Worm (Caenorhabditis elegans) whole organism, L4 larva: Measurements from ENCODE around the gene C05E4.12.
A peak's percentile ranks its signal among the peaks of the same experiment; 100 is the strongest.

Source experiments
- F10B5.3 ChIP-seq: sonication (generic microtip); optimal IDR thresholded peaks from 2 replicates; lab custom pipeline; 2016; ENCODE audit warnings: mild to moderate bottlenecking, missing genetic modification characterization, missing compliant biosample characterization
- F26F4.8 ChIP-seq: fragments of 200-800 bp; sonication (Bioruptor generic); conservative IDR thresholded peaks from 2 replicates; pipeline ENCODE4 v1.3.6; 2022; ENCODE audit warnings: missing genetic modification characterization, missing compliant biosample characterization
- R02D3.7 ChIP-seq: fragments of 150-350 bp; sonication (generic microtip); optimal IDR thresholded peaks from 3 replicates; lab custom pipeline; 2014; ENCODE audit warnings: missing biosample characterization, missing genetic modification characterization
- T26A8.4 ChIP-seq: fragments of 200-800 bp; sonication (Bioruptor generic); IDR thresholded peaks from 2 replicates; pipeline ENCODE4 v1.3.6; 2022; ENCODE audit warnings: missing genetic modification characterization, missing compliant biosample characterization
- Y105C5A.15 ChIP-seq: fragments of 200-800 bp; sonication (Bioruptor generic); IDR thresholded peaks from 2 replicates; pipeline ENCODE4 v1.3.6; 2022; ENCODE audit warnings: missing genetic modification characterization, missing compliant biosample characterization
- Y48G9A.11 ChIP-seq: fragments of 200-800 bp; sonication (Bioruptor generic); IDR thresholded peaks from 2 replicates; pipeline ENCODE4 v1.3.6; 2022; ENCODE audit warnings: missing genetic modification reagents, missing genetic modification characterization, missing compliant biosample characterization
- Y75B8A.6 ChIP-seq: fragments of 200-800 bp; sonication (Bioruptor generic); IDR thresholded peaks from 2 replicates; pipeline ENCODE4 v1.3.6; 2022; ENCODE audit warnings: missing genetic modification reagents, missing genetic modification characterization, missing compliant biosample characterization
- ZK337.2 ChIP-seq: fragments of 200-800 bp; sonication (Bioruptor generic); IDR thresholded peaks from 2 replicates; pipeline ENCODE4 v1.3.6; 2022; ENCODE audit warnings: missing genetic modification reagents, missing genetic modification characterization, missing compliant biosample characterization
- ZK546.5 ChIP-seq, 2 experiments: sonication (generic microtip); optimal IDR thresholded peaks; 2 replicates each; lab custom pipeline; 2017; ENCODE audit warnings: missing biosample characterization in 2 of 2, missing genetic modification characterization in 2 of 2
- aha-1 ChIP-seq: fragments of 150-350 bp; peaks from one replicate; lab custom pipeline; 2014; ENCODE audit warnings: missing biosample characterization, missing genetic modification characterization
- arid-1 ChIP-seq: fragments of 200-800 bp; sonication (Bioruptor generic); conservative IDR thresholded peaks from 2 replicates; pipeline ENCODE4 v1.3.6; 2022; ENCODE audit warnings: missing genetic modification reagents, missing genetic modification characterization, missing compliant biosample characterization
- attf-4 ChIP-seq: sonication (generic microtip); optimal IDR thresholded peaks from 3 replicates; lab custom pipeline; 2017; ENCODE audit warnings: missing biosample characterization, missing genetic modification characterization
- ceh-20 ChIP-seq: fragments of 200-800 bp; sonication (Bioruptor generic); IDR thresholded peaks from 2 replicates; pipeline ENCODE4 v1.3.6; 2022; ENCODE audit warnings: missing genetic modification reagents, missing genetic modification characterization, missing compliant biosample characterization
- ces-1 ChIP-seq: fragments of 150-350 bp; sonication (generic microtip); optimal IDR thresholded peaks from 4 replicates; lab custom pipeline; 2014; ENCODE audit warnings: missing biosample characterization, missing genetic modification reagents, missing genetic modification characterization
- cey-2 ChIP-seq: sonication (generic microtip); optimal IDR thresholded peaks from 3 replicates; lab custom pipeline; 2017; ENCODE audit warnings: missing genetic modification characterization, mild to moderate bottlenecking, missing compliant biosample characterization, antibody characterized with exemption, borderline replicate concordance; ENCODE audit not compliant: insufficient read depth
- daf-19 ChIP-seq: fragments of 200-800 bp; sonication (Bioruptor generic); conservative IDR thresholded peaks from 2 replicates; pipeline ENCODE4 v1.3.6; 2022; ENCODE audit warnings: missing genetic modification characterization, missing compliant biosample characterization
- dmd-9 ChIP-seq: fragments of 200-800 bp; sonication (Bioruptor generic); IDR thresholded peaks from 2 replicates; pipeline ENCODE4 v1.3.6; 2022; ENCODE audit warnings: missing genetic modification reagents, missing genetic modification characterization, missing compliant biosample characterization
- dve-1 ChIP-seq: sonication (generic microtip); optimal IDR thresholded peaks from 2 replicates; lab custom pipeline; 2017; ENCODE audit warnings: antibody characterized with exemption, mild to moderate bottlenecking, missing genetic modification characterization, missing compliant biosample characterization; ENCODE audit not compliant: insufficient read depth
- egl-43 ChIP-seq: fragments of 200-800 bp; sonication (Bioruptor generic); IDR thresholded peaks from 2 replicates; pipeline ENCODE4 v1.3.6; 2022; ENCODE audit warnings: missing genetic modification reagents, missing genetic modification characterization, missing compliant biosample characterization
- fos-1 ChIP-seq: fragments of 150-350 bp; optimal IDR thresholded peaks from 2 replicates; lab custom pipeline; 2014; ENCODE audit warnings: missing biosample characterization, missing genetic modification characterization
- hmg-1.1 ChIP-seq: fragments of 200-800 bp; sonication (Bioruptor generic); IDR thresholded peaks from 2 replicates; pipeline ENCODE4 v1.3.6; 2022; ENCODE audit warnings: missing genetic modification reagents, missing genetic modification characterization, missing compliant biosample characterization
- jun-1 ChIP-seq: fragments of 150-350 bp; optimal IDR thresholded peaks from 2 replicates; lab custom pipeline; 2014; ENCODE audit warnings: missing biosample characterization, missing genetic modification reagents, missing genetic modification characterization
- lin-1 ChIP-seq: fragments of 200-800 bp; sonication (Bioruptor generic); IDR thresholded peaks from 2 replicates; pipeline ENCODE4 v1.3.6; 2022; ENCODE audit warnings: missing genetic modification reagents, missing genetic modification characterization, missing compliant biosample characterization
- lin-13 ChIP-seq: fragments of 150-350 bp; optimal IDR thresholded peaks from 2 replicates; lab custom pipeline; 2014; ENCODE audit warnings: missing biosample characterization, missing genetic modification reagents, missing genetic modification characterization
- madf-5 ChIP-seq, 2 experiments: fragments of 200-800 bp; sonication (Bioruptor generic); IDR thresholded peaks; 2 replicates each; pipeline ENCODE4 v1.3.6; 2022; ENCODE audit warnings: missing compliant biosample characterization in 2 of 2, missing genetic modification characterization in 2 of 2
- mdl-1 ChIP-seq, 2 experiments: fragments of 150-350 bp in 1 of 2; sonication (generic microtip) in 1 of 2; optimal IDR thresholded peaks; 2 replicates each; lab custom pipeline; 2014 to 2017; ENCODE audit warnings: missing biosample characterization in 2 of 2, missing genetic modification characterization in 2 of 2
- mdt-29 ChIP-seq: fragments of 200-800 bp; sonication (Bioruptor generic); IDR thresholded peaks from 2 replicates; pipeline ENCODE4 v1.3.6; 2022; ENCODE audit warnings: missing genetic modification reagents, missing genetic modification characterization, missing compliant biosample characterization
- mes-2 ChIP-seq: sonication (generic microtip); optimal IDR thresholded peaks from 2 replicates; lab custom pipeline; 2016; ENCODE audit warnings: missing genotype, mild to moderate bottlenecking, missing genetic modification characterization, missing compliant biosample characterization; ENCODE audit not compliant: poor library complexity, severe bottlenecking
- mxl-3 ChIP-seq: fragments of 200-800 bp; sonication (Bioruptor generic); optimal IDR thresholded peaks from 2 replicates; lab custom pipeline; 2018; ENCODE audit warnings: mild to moderate bottlenecking, missing genetic modification characterization, missing compliant biosample characterization
- nhr-10 ChIP-seq: fragments of 150-350 bp; optimal IDR thresholded peaks from 2 replicates; lab custom pipeline; 2014; ENCODE audit warnings: missing biosample characterization, missing genetic modification characterization
- nhr-111 ChIP-seq: fragments of 200-800 bp; sonication (Bioruptor generic); optimal IDR thresholded peaks from 2 replicates; lab custom pipeline; 2018; ENCODE audit warnings: mild to moderate bottlenecking, missing genetic modification characterization, missing compliant biosample characterization
- nhr-237 ChIP-seq: sonication (generic microtip); optimal IDR thresholded peaks from 2 replicates; lab custom pipeline; 2017; ENCODE audit warnings: missing biosample characterization, missing genetic modification characterization
- nhr-25 ChIP-seq: sonication (generic microtip); optimal IDR thresholded peaks from 2 replicates; lab custom pipeline; 2017; ENCODE audit warnings: missing genetic modification characterization, mild to moderate bottlenecking, missing compliant biosample characterization, antibody characterized with exemption, moderate library complexity, borderline replicate concordance; ENCODE audit not compliant: insufficient read depth
- nhr-41 ChIP-seq: fragments of 200-800 bp; sonication (Bioruptor generic); IDR thresholded peaks from 2 replicates; pipeline ENCODE4 v1.3.6; 2022; ENCODE audit warnings: missing genetic modification reagents, missing genetic modification characterization, missing compliant biosample characterization
- nhr-48 ChIP-seq: sonication (generic microtip); optimal IDR thresholded peaks from 2 replicates; lab custom pipeline; 2016; ENCODE audit warnings: mild to moderate bottlenecking, missing genetic modification characterization, missing compliant biosample characterization
- nhr-6 ChIP-seq: fragments of 150-350 bp; optimal IDR thresholded peaks from 2 replicates; lab custom pipeline; 2014; ENCODE audit warnings: missing biosample characterization, missing genetic modification characterization
- php-3 ChIP-seq: fragments of 200-800 bp; sonication (Bioruptor generic); IDR thresholded peaks from 2 replicates; pipeline ENCODE4 v1.3.6; 2022; ENCODE audit warnings: missing genetic modification reagents, missing genetic modification characterization, missing compliant biosample characterization
- sdz-12 ChIP-seq: fragments of 200-800 bp; sonication (Bioruptor generic); optimal IDR thresholded peaks from 2 replicates; lab custom pipeline; 2018; ENCODE audit warnings: mild to moderate bottlenecking, missing genetic modification characterization, missing compliant biosample characterization
- skn-1 ChIP-seq: fragments of 150-350 bp; optimal IDR thresholded peaks from 2 replicates; lab custom pipeline; 2014; ENCODE audit warnings: missing biosample characterization, missing genetic modification characterization
- spr-3 ChIP-seq: fragments of 200-800 bp; sonication (Bioruptor generic); optimal IDR thresholded peaks from 2 replicates; lab custom pipeline; 2018; ENCODE audit warnings: mild to moderate bottlenecking, missing genetic modification characterization, missing compliant biosample characterization
- tag-97 ChIP-seq: fragments of 200-800 bp; sonication (Bioruptor generic); IDR thresholded peaks from 2 replicates; pipeline ENCODE4 v1.3.6; 2022; ENCODE audit warnings: missing genetic modification characterization, missing compliant biosample characterization
- zag-1 ChIP-seq: fragments of 150-350 bp; optimal IDR thresholded peaks from 2 replicates; lab custom pipeline; 2014; ENCODE audit warnings: missing biosample characterization, missing genetic modification characterization
- zfp-2 ChIP-seq: sonication (generic microtip); optimal IDR thresholded peaks from 2 replicates; lab custom pipeline; 2016; ENCODE audit warnings: mild to moderate bottlenecking, missing genetic modification characterization, missing compliant biosample characterization
- zip-11 ChIP-seq: fragments of 200-800 bp; sonication (Bioruptor generic); IDR thresholded peaks from 2 replicates; pipeline ENCODE4 v1.3.6; 2022; ENCODE audit warnings: missing genetic modification characterization, missing compliant biosample characterization
- zip-2 ChIP-seq: fragments of 150-350 bp; optimal IDR thresholded peaks from 2 replicates; lab custom pipeline; 2014; ENCODE audit warnings: missing biosample characterization, missing genetic modification characterization
- ztf-11 ChIP-seq: fragments of 150-350 bp; optimal IDR thresholded peaks from 2 replicates; lab custom pipeline; 2014; ENCODE audit warnings: missing biosample characterization, missing genetic modification characterization

The C05E4.12 gene

DNA sequence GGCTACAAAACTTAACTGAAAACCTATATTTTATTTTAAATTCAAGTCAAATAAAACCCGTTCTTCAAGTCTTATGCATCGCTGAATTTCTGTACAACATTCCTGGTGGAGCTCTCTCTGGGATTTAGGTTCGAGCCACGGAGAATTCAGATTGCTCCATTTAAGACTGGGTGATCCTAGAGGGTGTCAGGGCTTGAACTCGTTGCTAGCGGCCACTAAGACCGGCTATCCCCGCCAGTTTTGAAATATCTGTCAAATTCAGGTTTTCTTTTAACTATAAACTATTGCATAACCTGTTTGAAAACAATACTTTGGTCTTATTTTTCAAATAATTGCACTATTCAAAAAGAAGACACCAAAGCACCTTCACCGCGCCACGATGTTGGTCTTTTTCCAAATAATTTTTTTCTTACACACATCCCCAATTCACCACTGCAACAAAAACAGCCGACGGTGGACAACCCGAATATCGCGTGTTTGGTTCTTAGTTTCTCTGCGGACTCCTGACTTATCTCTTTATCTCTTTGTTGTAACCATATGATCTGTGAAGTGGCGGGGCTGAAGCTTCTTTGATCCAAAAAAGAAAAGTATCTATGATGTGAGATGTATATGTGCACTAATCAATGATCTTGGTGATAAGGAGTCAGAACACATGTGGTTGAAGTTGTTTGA is 32.8 kb downstream of the C05E4.12 start (continued):
- TF ChIP-seq lin-1 (GFP tag; lab: Robert Waterston, UW) (no peak), spr-3 (GFP tag; lab: Kevin White, UChicago) (no peak), arid-1 (GFP tag; lab: Robert Waterston, UW) (no peak), mdt-29 (GFP tag; lab: Robert Waterston, UW) (no peak), zip-11 (GFP tag; lab: Robert Waterston, UW) (no peak), madf-5 (GFP tag; IDR thresholded peaks at IDR 0.05; lab: Robert Waterston, UW) (no peak), nhr-111 (peak; percentile 47), T26A8.4 (GFP tag; lab: Robert Waterston, UW) (peak; percentile 39; the same call in 1 of the 2 replicates), F10B5.3 (tag; lab: Kevin White, UChicago) (no peak), nhr-10 (tag; lab: Kevin White, UChicago) (peak; percentile 89), zag-1 (tag; lab: Kevin White, UChicago) (no peak), nhr-6 (no peak), ceh-20 (GFP tag; lab: Robert Waterston, UW) (no peak; the same call in 1 of the 2 replicates), ZK546.5 (tag; optimal IDR thresholded peaks at IDR 0.05; lab: Kevin White, UChicago) (no peak), mes-2 (no peak), aha-1 (tag; lab: Kevin White, UChicago) (peak; percentile 98), daf-19 (GFP tag; lab: Robert Waterston, UW) (no peak), mxl-3 (GFP tag; lab: Kevin White, UChicago) (peak; percentile 59), R02D3.7 (no peak), nhr-237 (tag; lab: Kevin White, UChicago) (no peak), ces-1 (GFP tag; lab: Kevin White, UChicago) (no peak), nhr-48 (tag; lab: Kevin White, UChicago) (peak; percentile 64), egl-43 (GFP tag; lab: Robert Waterston, UW) (0 out of 2 replicates have a peak, but pooled peaks have one; percentile 4), mdl-1 (tag; optimal IDR thresholded peaks at IDR 0.05; lab: Kevin White, UChicago) (peak; percentile 26 to 81), ZK337.2 (GFP tag; lab: Robert Waterston, UW) (no peak), Y105C5A.15 (GFP tag; lab: Robert Waterston, UW) (0 out of 2 replicates have a peak, but pooled peaks have one; percentile 28), sdz-12 (no peak), zfp-2 (tag; lab: Kevin White, UChicago) (no peak), ztf-11 (no peak)

DNA sequence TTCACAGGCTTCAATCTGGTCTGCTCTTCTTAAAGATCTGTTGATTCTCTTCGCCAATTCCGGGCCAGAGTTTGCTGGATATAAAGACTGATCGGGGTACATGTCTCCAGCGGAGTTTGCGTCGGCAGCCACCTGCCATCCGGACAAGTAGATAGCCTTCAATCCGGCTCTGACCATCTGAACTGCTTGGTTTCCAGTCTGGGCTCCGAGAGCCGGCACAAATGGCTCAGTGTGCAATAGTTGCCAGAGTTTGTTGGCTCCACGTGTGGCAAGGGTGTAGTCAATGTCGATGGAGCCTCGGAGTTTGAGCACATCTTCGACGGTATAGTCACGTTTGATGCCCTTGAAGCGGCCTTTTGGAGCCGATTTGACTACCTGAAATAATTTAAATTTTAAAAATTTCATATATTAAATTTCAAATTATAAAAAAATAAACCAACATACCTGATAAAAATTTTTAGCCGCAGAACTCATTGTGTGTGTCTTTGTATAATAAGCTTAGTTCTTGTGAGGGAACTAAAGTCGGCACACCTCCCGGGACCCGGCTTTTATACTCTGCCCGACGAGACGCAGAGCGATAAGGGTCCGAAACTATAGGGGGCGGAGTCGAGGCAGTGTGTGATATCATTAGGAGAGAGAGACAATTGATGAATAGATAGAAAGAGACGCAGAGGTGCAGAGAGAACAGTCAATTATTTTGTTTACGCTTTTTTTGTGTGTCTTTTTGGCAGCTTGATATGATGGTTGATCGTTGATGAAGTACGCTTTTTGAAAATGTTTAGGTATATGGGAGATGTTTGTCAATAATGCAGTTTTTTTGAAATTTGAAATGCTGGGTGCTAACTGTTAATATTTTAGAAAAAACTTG is 34.1 kb downstream of the C05E4.12 start, which contains the start of the genes icl-1 and srh-2:
TSS of gene icl-1 (minus strand) at position 521 of the 868 bp plus-strand sequence.
TSS of gene srh-2 (plus strand) at position 818 of the 868 bp plus-strand sequence.
- TF ChIP-seq nhr-25 (tag; lab: Kevin White, UChicago) (no peak), php-3 (GFP tag; lab: Robert Waterston, UW) (no peak), skn-1 (tag; lab: Kevin White, UChicago) (no peak), Y48G9A.11 (GFP tag; lab: Robert Waterston, UW) (no peak), jun-1 (tag; lab: Kevin White, UChicago) (no peak), Y75B8A.6 (GFP tag; lab: Robert Waterston, UW) (no peak; the same call in 1 of the 2 replicates), fos-1 (no peak), daf-19 (GFP tag; lab: Robert Waterston, UW) (peak; percentile 68; the same call in 1 of the 2 replicates), ZK337.2 (GFP tag; lab: Robert Waterston, UW) (no peak), ces-1 (GFP tag; lab: Kevin White, UChicago) (no peak), attf-4 (tag; lab: Kevin White, UChicago) (no peak), dve-1 (tag; lab: Kevin White, UChicago) (peak; percentile 85), cey-2 (tag; lab: Kevin White, UChicago) (no peak), F26F4.8 (GFP tag; lab: Robert Waterston, UW) (no peak), dmd-9 (GFP tag; lab: Robert Waterston, UW) (no peak), F10B5.3 (tag; lab: Kevin White, UChicago) (no peak), ZK546.5 (tag; optimal IDR thresholded peaks at IDR 0.05; lab: Kevin White, UChicago) (no peak), madf-5 (GFP tag; IDR thresholded peaks at IDR 0.05; lab: Robert Waterston, UW) (0 out of 4 replicates have a peak, but pooled peaks of 1 of the 2 experiments have one; percentile 25), hmg-1.1 (GFP tag; lab: Robert Waterston, UW) (peak; percentile 42; the same call in 1 of the 2 replicates), lin-13 (no peak), zip-2 (no peak), tag-97 (GFP tag; lab: Robert Waterston, UW) (no peak), mxl-3 (GFP tag; lab: Kevin White, UChicago) (no peak), nhr-41 (no peak)
